Worm (Caenorhabditis elegans): ENCODE data around the gene taf-9.

taf-9 gene

DNA sequence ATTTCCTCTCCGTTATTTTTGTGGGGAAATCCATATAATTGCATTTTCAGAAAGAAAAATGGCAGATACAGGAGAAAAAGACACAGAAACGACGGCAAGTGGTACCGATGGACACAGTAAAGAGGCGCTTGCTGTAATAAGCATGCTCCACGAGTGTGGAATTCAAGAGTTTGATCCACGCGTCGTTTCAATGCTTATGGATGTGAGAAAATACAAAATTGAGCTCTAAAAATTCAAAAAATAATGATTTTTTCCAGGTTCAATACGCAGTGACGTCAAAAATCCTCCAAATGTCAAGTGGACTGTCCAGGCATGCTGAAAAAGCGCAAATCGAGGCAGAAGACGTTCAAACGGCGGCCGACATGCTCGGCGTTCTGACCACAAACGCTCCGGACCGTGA is at the start of gene taf-9:
TSS of gene taf-9 (plus strand) at position 51 of the 400 bp plus-strand sequence.
- TF ChIP-seq him-1 (tag; optimal IDR thresholded peaks at IDR 0.05) (no peak), dao-5 (tag; optimal IDR thresholded peaks at IDR 0.05) (no peak), W03F9.2 (tag; optimal IDR thresholded peaks at IDR 0.05) (no peak)

DNA sequence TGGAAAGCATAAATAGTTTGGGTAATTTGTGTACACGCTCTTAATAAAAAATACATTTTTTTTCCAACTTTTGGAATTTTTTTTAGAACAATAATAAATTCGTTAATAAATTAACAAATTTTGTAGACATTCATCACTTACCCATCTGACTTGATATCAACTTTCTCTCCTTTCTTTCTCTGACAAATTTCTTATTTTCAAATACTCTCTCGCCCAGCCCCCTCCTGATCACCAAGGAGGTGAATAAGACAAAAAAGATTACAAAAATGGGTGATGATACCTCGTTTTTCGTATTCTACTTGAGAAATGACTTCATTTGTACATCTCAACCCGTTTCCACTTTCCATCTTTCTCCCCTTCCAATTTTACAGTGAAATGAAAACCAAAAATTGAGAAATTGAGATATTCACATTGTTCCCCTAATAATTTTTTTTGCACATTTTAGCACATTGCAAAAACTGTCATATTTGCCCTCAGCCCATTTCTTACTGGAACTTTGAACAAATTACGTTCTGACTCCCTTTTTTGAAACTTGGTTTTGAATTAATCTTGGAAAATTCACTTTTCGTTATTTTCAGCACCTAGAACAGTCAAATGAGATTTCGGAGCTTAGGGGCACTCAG is 48.4 kb upstream of the taf-9 start, which contains the start of gene osm-7:
TSS of gene osm-7 (plus strand) at position 573 of the 623 bp plus-strand sequence.
- TF ChIP-seq W03F9.2 (tag; optimal IDR thresholded peaks at IDR 0.05) (no peak), dao-5 (tag; optimal IDR thresholded peaks at IDR 0.05) (no peak)

DNA sequence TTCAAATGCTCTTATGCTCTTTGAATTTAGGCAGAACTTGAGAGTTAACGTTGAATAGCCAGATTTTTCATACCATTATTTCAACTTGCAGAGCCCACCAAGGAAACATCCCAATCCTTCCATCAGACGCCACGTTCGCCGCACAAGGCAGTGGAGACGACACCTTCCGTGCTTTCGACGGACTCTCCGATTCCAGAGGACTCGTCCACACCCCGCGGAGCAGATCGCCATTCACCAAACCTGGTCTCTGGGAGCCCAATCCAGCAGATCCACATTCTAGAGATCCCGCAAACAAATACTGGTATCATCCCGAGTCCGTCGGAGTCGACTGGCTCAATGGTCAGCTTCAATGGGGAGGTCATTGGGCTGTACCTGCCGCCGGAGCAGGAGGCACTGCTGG is 44.0 kb upstream of the taf-9 start:
- TF ChIP-seq dao-5 (tag; optimal IDR thresholded peaks at IDR 0.05) (no peak), W03F9.2 (tag; optimal IDR thresholded peaks at IDR 0.05) (no peak), him-1 (tag; optimal IDR thresholded peaks at IDR 0.05) (no peak)

DNA sequence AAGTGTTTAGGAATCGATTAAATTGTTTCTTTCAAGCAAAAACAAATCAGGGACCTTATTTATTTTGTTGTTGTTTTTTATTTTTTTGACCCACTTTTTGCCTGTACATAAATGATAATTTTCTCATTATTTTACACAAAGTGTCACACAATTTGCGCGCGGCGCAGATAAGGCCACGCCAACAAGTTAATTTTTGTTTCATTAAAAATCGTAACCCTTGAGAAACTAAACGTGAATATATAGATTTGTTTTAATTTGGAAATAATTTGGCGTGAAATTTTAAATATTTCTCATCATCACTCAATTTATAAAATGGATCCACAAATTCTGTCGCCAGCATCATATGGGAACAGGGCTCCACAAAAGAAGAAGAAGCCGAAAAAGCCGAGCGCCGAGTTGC is 43.5 kb upstream of the taf-9 start, which contains the start of gene T05D4.5:
TSS of gene T05D4.5 (plus strand) at position 301 of the 400 bp plus-strand sequence.
- TF ChIP-seq him-1 (tag; optimal IDR thresholded peaks at IDR 0.05), result no peak
- no peak for TF ChIP-seq dao-5 (tag; optimal IDR thresholded peaks at IDR 0.05)
- TF ChIP-seq W03F9.2 (tag; optimal IDR thresholded peaks at IDR 0.05), result no peak

DNA sequence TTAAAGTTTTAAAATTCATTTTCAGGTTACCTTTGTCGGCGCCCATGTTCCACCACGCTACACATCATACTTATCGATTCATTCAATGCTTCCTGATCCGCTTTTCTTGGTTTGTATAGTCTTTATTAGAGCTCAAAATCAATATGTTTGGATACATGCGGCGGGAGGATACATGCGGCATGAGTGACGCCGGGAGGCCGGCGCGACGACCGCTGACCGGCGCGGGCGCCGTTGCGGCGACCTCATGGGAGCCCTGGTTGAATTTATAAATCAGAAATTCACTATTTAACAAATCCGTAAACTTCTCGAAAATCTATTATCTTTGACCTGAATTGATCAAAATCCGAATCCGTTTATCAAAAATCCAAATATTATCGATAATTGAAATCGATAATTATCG is 42.3 kb upstream of the taf-9 start:
- TF ChIP-seq dao-5 (tag; optimal IDR thresholded peaks at IDR 0.05), result no peak
- no peak for TF ChIP-seq him-1 (tag; optimal IDR thresholded peaks at IDR 0.05)
- TF ChIP-seq W03F9.2 (tag; optimal IDR thresholded peaks at IDR 0.05), result no peak

DNA sequence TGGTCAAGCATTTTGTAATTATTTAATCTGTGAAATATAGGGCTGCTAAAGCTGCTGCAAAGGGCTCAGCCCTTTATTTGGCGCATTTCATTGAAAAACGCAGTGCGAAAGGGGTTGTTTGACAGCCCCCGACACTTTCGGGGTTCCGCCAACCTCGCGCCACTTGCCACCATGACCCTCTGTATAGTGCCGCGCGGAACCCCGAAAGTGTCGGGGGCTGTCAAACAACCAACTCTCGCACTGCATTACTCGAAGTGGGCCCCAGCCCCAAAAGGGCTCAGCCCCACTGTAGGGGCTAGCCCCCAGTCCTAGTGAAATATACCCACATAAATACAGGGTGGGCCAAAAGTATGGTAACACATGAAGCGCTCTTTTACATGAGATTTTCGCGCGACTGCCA is 23.8 kb upstream of the taf-9 start:
- no peak for TF ChIP-seq W03F9.2 (tag; optimal IDR thresholded peaks at IDR 0.05)
- no peak for TF ChIP-seq dao-5 (tag; optimal IDR thresholded peaks at IDR 0.05)
- no peak for TF ChIP-seq him-1 (tag; optimal IDR thresholded peaks at IDR 0.05)

DNA sequence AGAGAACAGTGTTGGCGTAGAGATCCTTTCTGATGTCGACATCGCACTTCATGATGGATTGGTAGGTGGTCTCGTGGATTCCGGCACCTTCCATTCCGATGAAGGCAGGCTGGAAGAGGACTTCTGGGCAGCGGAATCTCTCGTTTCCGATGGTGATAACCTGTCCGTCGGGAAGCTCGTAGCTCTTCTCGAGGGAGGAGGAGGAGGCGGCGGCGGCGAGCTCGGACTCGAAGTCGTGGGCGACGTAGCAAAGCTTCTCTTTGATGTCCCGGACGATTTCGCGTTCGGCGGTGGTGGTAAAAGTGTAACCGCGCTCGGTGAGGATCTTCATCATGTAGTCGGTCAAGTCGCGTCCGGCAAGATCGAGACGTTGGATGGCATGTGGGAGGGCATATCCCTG is 19.2 kb upstream of the taf-9 start:
- TF ChIP-seq dao-5 (tag; optimal IDR thresholded peaks at IDR 0.05) (no peak), W03F9.2 (tag; optimal IDR thresholded peaks at IDR 0.05) (no peak)

DNA sequence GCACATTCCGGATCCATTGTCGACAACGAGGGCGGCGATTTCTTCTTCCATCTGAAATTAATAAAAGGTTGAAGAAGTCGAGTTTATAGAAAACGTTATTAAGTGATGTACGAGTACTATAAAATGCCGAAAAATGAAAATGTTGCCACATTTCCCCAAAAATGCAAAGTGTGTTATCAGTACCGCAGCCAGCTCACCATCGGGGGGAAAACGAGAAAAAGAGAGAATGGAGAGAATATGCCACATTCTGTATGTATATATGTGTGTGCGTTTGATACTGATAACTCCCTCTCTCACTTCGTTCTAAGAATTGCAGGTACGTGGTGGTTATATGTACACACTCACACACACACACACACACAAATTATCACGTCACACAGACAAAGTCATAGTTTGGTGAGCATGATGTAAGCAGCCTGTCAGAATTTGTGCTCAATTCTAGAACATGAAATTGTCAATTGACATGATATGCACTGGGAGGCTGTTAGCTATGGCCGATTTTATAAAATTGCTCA is 18.0 kb upstream of the taf-9 start, which contains the start of gene act-5:
TSS of gene act-5 (minus strand) at position 51 of the 515 bp plus-strand sequence.
- peak; percentile 34 for TF ChIP-seq dao-5 (tag; optimal IDR thresholded peaks at IDR 0.05)
- no peak for TF ChIP-seq W03F9.2 (tag; optimal IDR thresholded peaks at IDR 0.05)

DNA sequence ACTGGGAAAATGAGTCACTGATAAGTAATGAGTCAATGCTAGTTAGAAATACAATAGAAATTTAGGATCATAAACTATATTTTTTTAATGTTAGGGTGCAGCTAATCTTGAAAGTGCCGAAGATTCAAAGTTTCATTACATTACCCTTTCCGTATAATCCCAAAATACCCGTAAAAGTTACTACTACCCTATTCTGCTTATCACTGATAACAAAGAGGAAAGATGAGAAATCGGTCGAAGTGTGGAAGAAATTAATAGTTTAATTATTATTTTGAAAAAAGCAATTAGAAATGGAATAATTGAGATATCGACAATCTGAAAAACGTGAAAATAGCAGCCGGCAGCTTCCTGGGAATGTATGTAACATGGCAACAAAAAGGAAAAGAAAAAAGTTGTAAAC is 17.2 kb upstream of the taf-9 start:
- TF ChIP-seq dao-5 (tag; optimal IDR thresholded peaks at IDR 0.05) (no peak), him-1 (tag; optimal IDR thresholded peaks at IDR 0.05) (no peak), W03F9.2 (tag; optimal IDR thresholded peaks at IDR 0.05) (no peak)

DNA sequence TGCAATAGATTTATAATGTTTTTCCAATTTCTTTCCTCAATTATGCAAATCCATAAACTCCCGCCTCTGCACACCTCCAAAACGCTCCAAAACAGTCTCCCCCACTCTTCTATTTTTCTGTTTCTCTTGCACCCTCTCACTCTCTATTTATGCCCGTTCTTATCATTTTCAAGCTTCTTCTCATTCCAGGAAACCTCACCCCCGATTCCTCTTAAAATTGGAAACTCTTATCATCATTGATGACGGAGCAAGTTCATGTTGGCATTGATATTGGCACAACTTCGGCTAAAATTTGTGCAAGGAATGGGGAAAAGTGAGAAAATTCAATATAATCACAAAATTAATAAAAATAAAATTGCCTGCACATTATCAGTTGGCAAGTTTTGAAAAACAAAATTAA is 16.2 kb upstream of the taf-9 start, which contains the start of gene shpk-1:
TSS of gene shpk-1 (plus strand) at position 188 of the 400 bp plus-strand sequence.
- no peak for TF ChIP-seq dao-5 (tag; optimal IDR thresholded peaks at IDR 0.05)
- no peak for TF ChIP-seq him-1 (tag; optimal IDR thresholded peaks at IDR 0.05)

DNA sequence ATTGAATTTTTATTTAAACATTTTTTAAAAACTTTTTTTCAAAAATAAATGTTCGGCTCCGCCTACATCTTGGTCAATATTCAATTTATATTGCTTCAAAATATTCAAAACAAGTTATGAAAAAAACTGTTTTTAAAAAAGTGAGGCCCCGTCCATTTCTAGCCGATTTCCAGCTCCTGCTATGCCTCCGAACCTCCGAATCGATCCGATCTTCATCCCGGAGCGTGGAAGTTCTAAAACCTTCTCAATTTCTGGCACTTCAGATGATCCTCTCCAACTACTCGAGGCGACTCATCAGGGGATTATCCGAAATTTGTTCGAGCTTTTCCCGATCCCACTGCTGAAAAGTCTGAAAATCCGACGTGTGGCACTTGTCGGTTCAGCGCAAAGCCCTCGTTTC is 9.9 kb upstream of the taf-9 start:
- TF ChIP-seq dao-5 (tag; optimal IDR thresholded peaks at IDR 0.05) (no peak), W03F9.2 (tag; optimal IDR thresholded peaks at IDR 0.05) (no peak), him-1 (tag; optimal IDR thresholded peaks at IDR 0.05) (no peak)

DNA sequence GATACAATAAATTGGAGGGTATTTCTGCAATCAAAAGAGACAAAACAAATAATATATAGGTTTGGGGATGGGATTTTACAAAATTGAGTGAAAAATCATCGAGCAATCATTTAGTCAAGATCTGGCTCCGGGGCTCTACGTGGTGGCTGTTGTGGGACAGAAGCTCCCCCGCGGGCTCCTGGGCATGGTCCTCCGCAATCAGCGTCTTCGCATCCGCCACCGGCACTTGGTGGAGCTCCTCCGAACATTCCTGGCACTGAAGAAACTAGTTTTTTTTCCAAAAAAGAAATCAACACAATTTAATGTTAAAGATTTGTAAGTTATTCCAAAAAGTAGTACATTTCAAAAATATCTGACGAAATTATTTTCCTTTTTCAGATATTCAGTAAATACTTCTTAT is 9.3 kb upstream of the taf-9 start:
- TF ChIP-seq W03F9.2 (tag; optimal IDR thresholded peaks at IDR 0.05), result no peak
- no peak for TF ChIP-seq him-1 (tag; optimal IDR thresholded peaks at IDR 0.05)
- TF ChIP-seq dao-5 (tag; optimal IDR thresholded peaks at IDR 0.05), result no peak

DNA sequence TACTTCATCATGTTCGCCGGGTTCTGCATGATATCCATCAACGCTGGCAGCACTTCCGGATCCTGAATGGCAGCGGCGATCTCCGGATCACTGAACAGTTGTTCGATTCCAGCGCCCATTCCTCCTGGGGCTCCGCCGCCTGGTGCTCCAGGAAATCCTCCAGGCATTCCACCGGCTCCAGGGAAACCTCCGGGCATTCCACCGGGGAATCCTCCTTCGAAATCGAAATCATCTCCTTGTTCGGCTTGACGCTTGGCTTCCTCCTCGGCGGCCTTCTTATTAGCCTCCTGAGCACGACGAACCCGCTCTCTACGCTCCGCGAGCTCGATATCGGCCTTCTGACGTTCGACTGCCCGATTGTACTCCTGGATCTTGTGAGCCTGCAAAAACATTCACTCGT is 8.5 kb upstream of the taf-9 start:
- TF ChIP-seq dao-5 (tag; optimal IDR thresholded peaks at IDR 0.05), result no peak
- TF ChIP-seq W03F9.2 (tag; optimal IDR thresholded peaks at IDR 0.05), result no peak
- TF ChIP-seq him-1 (tag; optimal IDR thresholded peaks at IDR 0.05), result no peak

DNA sequence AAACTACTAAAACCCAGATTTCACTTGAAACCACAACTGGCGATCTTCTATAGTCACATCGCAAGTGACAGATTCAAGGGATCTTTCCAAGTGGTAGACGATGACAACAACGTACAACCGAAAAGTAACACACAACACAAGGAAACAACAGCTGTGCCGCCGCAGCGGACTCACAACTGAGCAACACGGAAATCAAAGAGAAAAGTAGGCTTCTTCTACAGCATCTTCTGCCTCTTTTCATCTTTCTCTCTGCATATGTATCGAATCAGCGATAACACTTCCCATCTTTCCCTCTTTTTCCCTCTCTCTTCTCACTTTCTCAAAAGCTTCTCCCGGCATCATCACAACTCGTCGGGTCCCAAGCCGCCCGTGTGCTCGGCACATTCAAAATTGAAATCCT is 7.3 kb upstream of the taf-9 start, which contains the start of gene T12D8.9:
TSS of gene T12D8.9 (plus strand) at position 312 of the 400 bp plus-strand sequence.
- TF ChIP-seq him-1 (tag; optimal IDR thresholded peaks at IDR 0.05), result no peak
- no peak for TF ChIP-seq W03F9.2 (tag; optimal IDR thresholded peaks at IDR 0.05)
- no peak for TF ChIP-seq dao-5 (tag; optimal IDR thresholded peaks at IDR 0.05)

DNA sequence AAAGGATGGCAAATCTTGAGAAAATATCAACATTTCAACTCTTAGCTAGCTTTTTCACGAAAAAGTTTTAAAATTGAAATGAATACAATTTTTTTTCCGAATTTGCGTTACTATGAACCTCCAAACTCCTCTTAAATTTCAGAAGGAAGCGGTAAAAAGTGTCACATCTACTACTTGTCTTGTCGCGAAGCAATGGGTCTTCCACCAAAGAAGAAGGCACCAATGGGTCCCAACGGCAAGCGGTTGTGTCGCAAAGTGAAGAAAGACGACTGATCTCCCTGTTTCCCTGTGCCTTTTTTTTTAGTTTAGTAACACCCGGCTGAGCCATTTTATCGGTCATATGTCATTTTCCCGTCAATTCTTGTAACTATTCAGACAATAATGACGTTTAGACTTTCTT is 3.1 kb upstream of the taf-9 start:
- TF ChIP-seq dao-5 (tag; optimal IDR thresholded peaks at IDR 0.05) (no peak), him-1 (tag; optimal IDR thresholded peaks at IDR 0.05) (no peak), W03F9.2 (tag; optimal IDR thresholded peaks at IDR 0.05) (no peak)

Measured in whole organism, L4/young adult.